Worm (Caenorhabditis elegans) whole organism, L1 larva: Measurements from ENCODE around the gene M02D8.6.
A peak's percentile ranks its signal among the peaks of the same experiment; 100 is the strongest.

Experiments
- alr-1 ChIP-seq: fragments of 200-800 bp; sonication (Bioruptor generic); optimal IDR thresholded peaks from 2 replicates; lab custom pipeline; 2018; ENCODE audit warnings: borderline replicate concordance, mild to moderate bottlenecking, missing genetic modification characterization, missing compliant biosample characterization
- mab-9 ChIP-seq: fragments of 200-800 bp; sonication (Bioruptor generic); IDR thresholded peaks from 2 replicates; pipeline ENCODE4 v1.3.6; 2022; ENCODE audit warnings: missing genetic modification reagents, missing genetic modification characterization, missing compliant biosample characterization
- nhr-28 ChIP-seq: fragments of 150-350 bp; optimal IDR thresholded peaks from 2 replicates; lab custom pipeline; 2014; ENCODE audit warnings: missing biosample characterization, missing genetic modification characterization
- pqm-1 ChIP-seq: sonication (generic microtip); optimal IDR thresholded peaks from 3 replicates; lab custom pipeline; 2017; ENCODE audit warnings: missing biosample characterization, missing genetic modification characterization
- unc-130 ChIP-seq: fragments of 150-350 bp; optimal IDR thresholded peaks from 2 replicates; lab custom pipeline; 2017; ENCODE audit warnings: missing biosample characterization, missing genetic modification characterization, inconsistent platforms
- ztf-11 ChIP-seq, 2 experiments: sonication (generic microtip); optimal IDR thresholded peaks; 2 replicates each; lab custom pipeline; 2016 to 2017; ENCODE audit warnings: missing genetic modification characterization in 2 of 2, missing biosample characterization in 1 of 2, missing compliant biosample characterization in 1 of 2

DNA sequence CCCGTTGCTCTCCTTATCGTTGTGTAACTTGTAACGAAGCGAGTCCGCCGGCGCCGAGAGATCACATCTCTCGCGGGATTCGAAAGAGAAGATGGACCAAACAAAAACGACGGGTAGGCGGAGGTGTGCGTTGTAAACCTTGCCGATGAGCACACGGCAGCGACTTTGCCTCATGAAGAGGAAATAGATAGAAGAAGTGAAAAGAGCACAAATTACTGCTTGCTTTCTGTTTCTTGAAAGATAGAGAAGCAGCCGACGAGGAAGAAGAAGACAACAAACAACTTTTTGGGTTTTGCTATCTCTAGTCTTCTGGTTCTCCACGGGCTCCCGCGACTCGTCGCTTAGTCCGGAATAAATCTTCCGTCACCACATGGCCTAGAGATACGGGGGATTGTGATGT is 7.9 kb downstream of the M02D8.6 start:
- no peak for TF ChIP-seq ztf-11 (tag; optimal IDR thresholded peaks at IDR 0.05; lab: Kevin White, UChicago)
- no peak for TF ChIP-seq mab-9 (GFP tag; lab: Robert Waterston, UW)
- no peak for TF ChIP-seq alr-1 (tag; lab: Kevin White, UChicago)
- peak; percentile 31 for TF ChIP-seq unc-130 (tag; lab: Kevin White, UChicago)
- TF ChIP-seq nhr-28 (tag; lab: Kevin White, UChicago): no peak
- TF ChIP-seq pqm-1: no peak
